Fruit fly (Drosophila melanogaster) whole organism, embryonic: ENCODE data around the gene PIP4K.

ENCODE experiments used
- ATbp ChIP-seq: fragments of 200-800 bp; sonication (Bioruptor generic); optimal IDR thresholded peaks from 2 replicates; lab custom pipeline; 2017; ENCODE audit warnings: missing biosample characterization, mild to moderate bottlenecking, missing genetic modification characterization, missing genetic modification reagents
- Antp ChIP-seq: fragments of 200-800 bp; sonication (Bioruptor generic); optimal IDR thresholded peaks from 3 replicates; lab custom pipeline; 2016; ENCODE audit warnings: missing biosample characterization, missing genetic modification characterization
- CG10209 ChIP-seq: fragments of 200-800 bp; sonication (Bioruptor generic); optimal IDR thresholded peaks from 3 replicates; lab custom pipeline; 2017; ENCODE audit warnings: missing biosample characterization, mild to moderate bottlenecking, missing genetic modification characterization, missing genetic modification reagents
- CG1024 ChIP-seq: fragments of 200-800 bp; sonication (Bioruptor generic); IDR thresholded peaks from 2 replicates; pipeline ENCODE4 v1.3.6; 2022; ENCODE audit warnings: missing biosample characterization, missing genetic modification characterization
- CG11093 ChIP-seq: fragments of 200-800 bp; sonication (Bioruptor generic); IDR thresholded peaks from 3 replicates; pipeline ENCODE4 v1.3.6; 2022; ENCODE audit warnings: missing biosample characterization, missing genetic modification characterization
- CG13123 ChIP-seq: fragments of 200-800 bp; sonication (Bioruptor generic); optimal IDR thresholded peaks from 2 replicates; lab custom pipeline; 2016; ENCODE audit warnings: missing biosample characterization, missing genetic modification characterization
- CG13424 ChIP-seq: fragments of 200-800 bp; sonication (Bioruptor generic); optimal IDR thresholded peaks from 2 replicates; lab custom pipeline; 2019; ENCODE audit warnings: missing biosample characterization, mild to moderate bottlenecking, missing genetic modification characterization, moderate library complexity
- CG14710 ChIP-seq: fragments of 200-800 bp; sonication (Bioruptor generic); optimal IDR thresholded peaks from 3 replicates; lab custom pipeline; 2019; ENCODE audit warnings: missing biosample characterization, mild to moderate bottlenecking, missing genetic modification characterization, moderate library complexity
- CG14860 ChIP-seq: fragments of 200-800 bp; sonication (Bioruptor generic); IDR thresholded peaks from 3 replicates; pipeline ENCODE4 v1.3.6; 2022; ENCODE audit warnings: missing biosample characterization, missing genetic modification characterization; ENCODE audit not compliant: partially characterized antibody
- CG17612 ChIP-seq: fragments of 200-800 bp; sonication (Bioruptor generic); IDR thresholded peaks from 2 replicates; pipeline ENCODE4 v1.3.6; 2022; ENCODE audit warnings: missing biosample characterization, missing genetic modification characterization
- CG17802 ChIP-seq: fragments of 200-800 bp; sonication (Bioruptor generic); optimal IDR thresholded peaks from 2 replicates; lab custom pipeline; 2018; ENCODE audit warnings: missing biosample characterization, mild to moderate bottlenecking, missing genetic modification characterization, moderate library complexity
- CG17912 ChIP-seq: fragments of 200-800 bp; sonication (Bioruptor generic); optimal IDR thresholded peaks from 2 replicates; lab custom pipeline; 2018; ENCODE audit warnings: missing biosample characterization, mild to moderate bottlenecking, missing genetic modification characterization
- CG18011 ChIP-seq: fragments of 200-800 bp; sonication (Bioruptor generic); optimal IDR thresholded peaks from 2 replicates; lab custom pipeline; 2017; ENCODE audit warnings: missing biosample characterization, missing genetic modification characterization, mild to moderate bottlenecking, moderate library complexity, missing genotype
- CG2199 ChIP-seq: fragments of 200-800 bp; sonication (Bioruptor generic); IDR thresholded peaks from 3 replicates; pipeline ENCODE4 v1.3.6; 2022; ENCODE audit warnings: missing biosample characterization, missing genetic modification characterization
- CG32767 ChIP-seq: fragments of 200-800 bp; sonication (Bioruptor generic); IDR thresholded peaks from 2 replicates; pipeline ENCODE4 v1.3.6; 2022; ENCODE audit warnings: missing biosample characterization, missing genetic modification characterization
- CG3281 ChIP-seq: fragments of 200-800 bp; sonication (Bioruptor generic); optimal IDR thresholded peaks from 3 replicates; lab custom pipeline; 2017; ENCODE audit warnings: missing biosample characterization, mild to moderate bottlenecking, missing genetic modification characterization
- CG3407 ChIP-seq: fragments of 200-800 bp; sonication (Bioruptor generic); optimal IDR thresholded peaks from 2 replicates; lab custom pipeline; 2018; ENCODE audit warnings: missing biosample characterization, mild to moderate bottlenecking, missing genetic modification characterization
- CG34422 ChIP-seq: fragments of 200-800 bp; sonication (Bioruptor generic); IDR thresholded peaks from 3 replicates; pipeline ENCODE4 v1.3.6; 2022; ENCODE audit warnings: missing biosample characterization, missing genetic modification characterization
- CG5180 ChIP-seq: fragments of 200-800 bp; sonication (Bioruptor generic); optimal IDR thresholded peaks from 3 replicates; lab custom pipeline; 2017; ENCODE audit warnings: missing biosample characterization, missing genetic modification characterization, mild to moderate bottlenecking, moderate library complexity, missing genetic modification reagents
- CG6254 ChIP-seq: fragments of 200-800 bp; sonication (Bioruptor generic); optimal IDR thresholded peaks from 3 replicates; lab custom pipeline; 2017; ENCODE audit warnings: mild to moderate bottlenecking, missing biosample characterization, missing genetic modification reagents, missing genetic modification characterization
- CG6765 ChIP-seq: fragments of 200-800 bp; sonication (Bioruptor generic); optimal IDR thresholded peaks from 3 replicates; lab custom pipeline; 2017; ENCODE audit warnings: missing biosample characterization, mild to moderate bottlenecking, missing genetic modification characterization
- CG7372 ChIP-seq: fragments of 200-800 bp; sonication (Bioruptor generic); IDR thresholded peaks from 2 replicates; pipeline ENCODE4 v1.3.6; 2022; ENCODE audit warnings: missing biosample characterization, missing genetic modification characterization
- CG7963 ChIP-seq: fragments of 200-800 bp; sonication (Bioruptor generic); IDR thresholded peaks from 3 replicates; pipeline ENCODE4 v1.3.6; 2022; ENCODE audit warnings: missing biosample characterization, missing genetic modification characterization; ENCODE audit not compliant: partially characterized antibody
- CG8478 ChIP-seq: fragments of >200 bp; optimal IDR thresholded peaks from 2 replicates; lab custom pipeline; 2018
- CG9727 ChIP-seq: fragments of 200-800 bp; sonication (Bioruptor generic); optimal IDR thresholded peaks from 3 replicates; lab custom pipeline; 2017; ENCODE audit warnings: missing biosample characterization, mild to moderate bottlenecking, missing genetic modification characterization
- Chrac-16 ChIP-seq: fragments of 200-800 bp; sonication (Bioruptor generic); optimal IDR thresholded peaks from 3 replicates; lab custom pipeline; 2016; ENCODE audit warnings: missing biosample characterization, missing genetic modification characterization
- CkIIα-i1 ChIP-seq: fragments of 200-800 bp; sonication (Bioruptor generic); IDR thresholded peaks from 2 replicates; pipeline ENCODE4 v1.3.6; 2022; ENCODE audit warnings: missing biosample characterization, missing genetic modification characterization
- CoRest ChIP-seq: fragments of 200-800 bp; sonication (Bioruptor generic); optimal IDR thresholded peaks from 3 replicates; lab custom pipeline; 2018; ENCODE audit warnings: missing biosample characterization, mild to moderate bottlenecking, missing genetic modification characterization, moderate library complexity
- Dbx ChIP-seq: fragments of 200-800 bp; sonication (Bioruptor generic); IDR thresholded peaks from 3 replicates; pipeline ENCODE4 v1.3.6; 2022; ENCODE audit warnings: missing biosample characterization, missing genetic modification characterization
- Hr3 ChIP-seq: fragments of 200-800 bp; sonication (Bioruptor generic); optimal IDR thresholded peaks from 3 replicates; lab custom pipeline; 2016; ENCODE audit warnings: missing biosample characterization, missing genetic modification characterization
- Hr51 ChIP-seq, 2 experiments: fragments of 200-800 bp; sonication (Bioruptor generic); optimal IDR thresholded peaks; 2 replicates in 1 of 2; 3 replicates in 1 of 2; lab custom pipeline; 2016 to 2018; ENCODE audit warnings: missing biosample characterization in 2 of 2, missing genetic modification characterization in 2 of 2, mild to moderate bottlenecking in 1 of 2, moderate library complexity in 1 of 2
- Jarid2 ChIP-seq: fragments of 200-800 bp; sonication (Bioruptor generic); optimal IDR thresholded peaks from 3 replicates; lab custom pipeline; 2017; ENCODE audit warnings: mild to moderate bottlenecking, missing biosample characterization, missing genetic modification reagents, missing genetic modification characterization
- NC2α ChIP-seq: fragments of 200-800 bp; sonication (Bioruptor generic); optimal IDR thresholded peaks from 2 replicates; lab custom pipeline; 2016; ENCODE audit warnings: missing biosample characterization, missing genetic modification characterization
- NFAT ChIP-seq: fragments of 200-800 bp; sonication (Bioruptor generic); IDR thresholded peaks from 2 replicates; pipeline ENCODE4 v1.3.6; 2022; ENCODE audit warnings: missing biosample characterization, missing genetic modification characterization
- NK7.1 ChIP-seq: fragments of 200-800 bp; sonication (Bioruptor generic); optimal IDR thresholded peaks from 3 replicates; lab custom pipeline; 2016; ENCODE audit warnings: missing biosample characterization, missing genetic modification characterization
- Ravus ChIP-seq: fragments of 200-800 bp; sonication (Bioruptor generic); IDR thresholded peaks from 2 replicates; pipeline ENCODE4 v1.3.6; 2022; ENCODE audit warnings: missing biosample characterization, missing genetic modification characterization
- Side ChIP-seq: fragments of 200-800 bp; sonication (Bioruptor generic); optimal IDR thresholded peaks from 2 replicates; lab custom pipeline; 2016; ENCODE audit warnings: missing biosample characterization, missing genetic modification characterization
- Six4 ChIP-seq: fragments of 200-800 bp; sonication (Bioruptor generic); optimal IDR thresholded peaks from 2 replicates; lab custom pipeline; 2016; ENCODE audit warnings: missing biosample characterization, missing genetic modification characterization
- Sry-δ ChIP-seq: fragments of 200-800 bp; sonication (Bioruptor generic); optimal IDR thresholded peaks from 2 replicates; lab custom pipeline; 2016; ENCODE audit warnings: missing biosample characterization, missing genetic modification characterization
- Stat92E ChIP-seq, 3 experiments: fragments of >200 bp in 2 of 3; fragments of 200-800 bp in 1 of 3; sonication (Bioruptor generic) in 1 of 3; optimal IDR thresholded peaks; 2 replicates each; lab custom pipeline; 2017 to 2019; ENCODE audit warnings: missing biosample characterization in 3 of 3, missing genetic modification characterization in 3 of 3, mild to moderate bottlenecking in 1 of 3, moderate library complexity in 1 of 3
- dmrt11E ChIP-seq: fragments of 200-800 bp; sonication (Bioruptor generic); optimal IDR thresholded peaks from 3 replicates; lab custom pipeline; 2018; ENCODE audit warnings: missing biosample characterization, mild to moderate bottlenecking, missing genetic modification characterization, moderate library complexity
- fu2 ChIP-seq: fragments of 200-800 bp; sonication (Bioruptor generic); optimal IDR thresholded peaks from 2 replicates; lab custom pipeline; 2016; ENCODE audit warnings: missing biosample characterization, missing genetic modification characterization
- grn ChIP-seq: fragments of 200-800 bp; sonication (Bioruptor generic); optimal IDR thresholded peaks from 3 replicates; lab custom pipeline; 2017; ENCODE audit warnings: missing biosample characterization, missing genetic modification characterization
- insv ChIP-seq, 2 experiments: fragments of 200-800 bp; sonication (Bioruptor generic); optimal IDR thresholded peaks; 3 replicates each; lab custom pipeline; 2016 to 2018; ENCODE audit warnings: missing biosample characterization in 2 of 2, missing genetic modification characterization in 2 of 2
- lola ChIP-seq, 3 experiments: fragments of >200 bp in 2 of 3; fragments of 200-800 bp in 1 of 3; sonication (Bioruptor generic) in 1 of 3; optimal IDR thresholded peaks; 2 replicates each; lab custom pipeline; 2017 to 2019; ENCODE audit warnings: missing biosample characterization in 3 of 3, missing genetic modification characterization in 3 of 3, mild to moderate bottlenecking in 1 of 3, moderate library complexity in 1 of 3
- nom ChIP-seq: fragments of 200-800 bp; sonication (Bioruptor generic); optimal IDR thresholded peaks from 2 replicates; lab custom pipeline; 2017; ENCODE audit warnings: missing biosample characterization, missing genetic modification characterization, mild to moderate bottlenecking, moderate library complexity, missing genetic modification reagents
- pfk ChIP-seq: fragments of 200-800 bp; sonication (Bioruptor generic); optimal IDR thresholded peaks from 2 replicates; lab custom pipeline; 2018; ENCODE audit warnings: missing biosample characterization, mild to moderate bottlenecking, missing genetic modification characterization, moderate library complexity
- twi ChIP-seq: fragments of 200-800 bp; optimal IDR thresholded peaks from 2 replicates; lab custom pipeline; 2019; ENCODE audit warnings: missing biosample characterization, mild to moderate bottlenecking, missing genetic modification characterization, moderate library complexity
- unc-4 ChIP-seq: fragments of 200-800 bp; sonication (Bioruptor generic); IDR thresholded peaks from 2 replicates; pipeline ENCODE4 v1.3.6; 2022; ENCODE audit warnings: missing biosample characterization, missing genetic modification characterization; ENCODE audit not compliant: partially characterized antibody
- wek ChIP-seq: fragments of 200-800 bp; sonication (Bioruptor generic); optimal IDR thresholded peaks from 3 replicates; lab custom pipeline; 2018; ENCODE audit warnings: missing biosample characterization, mild to moderate bottlenecking, missing genetic modification characterization, moderate library complexity

The PIP4K gene

DNA sequence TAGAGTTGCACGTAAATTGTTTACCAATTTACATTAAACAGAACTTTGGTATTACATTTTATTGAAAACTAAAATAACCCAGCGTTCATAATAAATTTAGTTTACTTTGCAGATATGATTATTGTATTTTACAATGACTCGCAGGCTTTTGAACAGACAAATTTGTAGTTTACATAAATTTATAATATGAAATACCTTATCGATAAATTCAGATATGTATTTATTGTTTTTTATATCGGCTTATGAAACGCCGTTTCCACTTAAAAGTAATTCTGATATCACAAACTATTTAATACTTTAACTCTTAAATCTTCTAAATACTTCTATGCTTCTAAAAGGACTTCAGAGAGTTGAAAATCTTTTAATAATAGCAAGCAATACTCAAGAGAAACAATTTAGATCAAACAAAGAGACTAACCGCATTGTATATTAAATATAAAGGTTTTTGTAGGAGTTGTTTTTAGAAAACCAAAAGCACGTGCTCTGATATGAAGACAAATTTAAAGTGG lies at the start of gene PIP4K:
Gene PIP4K, minus strand, starts transcription at position 196 of the 509 bp plus-strand sequence.
- TF ChIP-seq CG17912 (GFP tag; lab: Kevin White, UChicago) = no peak
- TF ChIP-seq CG6254 (GFP tag; lab: Kevin White, UChicago) = no peak
- no peak for TF ChIP-seq Antp (GFP tag; lab: Kevin White, UChicago)
- no peak for TF ChIP-seq grn (GFP tag; lab: Kevin White, UChicago)
- no peak for TF ChIP-seq CG2199 (GFP tag; lab: Robert Waterston, UW)
- TF ChIP-seq fu2 (GFP tag; lab: Kevin White, UChicago) = no peak
- peak; percentile 31 for TF ChIP-seq dmrt11E (tag; lab: Kevin White, UChicago)
- TF ChIP-seq CG3281 (GFP tag; lab: Kevin White, UChicago) = no peak
- TF ChIP-seq CG13424 (tag; lab: Kevin White, UChicago) = no peak
- TF ChIP-seq CG32767 (GFP tag; lab: Robert Waterston, UW) = no peak
- no peak for TF ChIP-seq CG34422 (GFP tag; lab: Robert Waterston, UW)
- TF ChIP-seq NK7.1 = no peak
- TF ChIP-seq CG14860 (GFP tag; lab: Robert Waterston, UW) = no peak
- peak; percentile 2 for TF ChIP-seq nom
- no peak for TF ChIP-seq CG17612
- TF ChIP-seq Dbx (GFP tag; lab: Robert Waterston, UW) = no peak
- TF ChIP-seq Ravus (GFP tag; lab: Robert Waterston, UW) = no peak
- TF ChIP-seq CG1024 (GFP tag; lab: Robert Waterston, UW) = peak; percentile 97
- TF ChIP-seq CG7372 (GFP tag; lab: Robert Waterston, UW) = no peak
- TF ChIP-seq Hr3 = no peak
- no peak for TF ChIP-seq Chrac-16
- no peak for TF ChIP-seq Side (GFP tag; lab: Kevin White, UChicago)
- TF ChIP-seq CG9727 (GFP tag; lab: Kevin White, UChicago) = no peak
- no peak for TF ChIP-seq NC2α
- TF ChIP-seq insv (GFP tag; optimal IDR thresholded peaks at IDR 0.05; lab: Kevin White, UChicago) = no peak
- TF ChIP-seq lola (GFP tag; optimal IDR thresholded peaks at IDR 0.05; lab: Kevin White, UChicago) = peak in 1 of 3 experiments; percentile 73
- TF ChIP-seq CoRest (tag; lab: Kevin White, UChicago) = no peak
- TF ChIP-seq CG18011 (GFP tag; lab: Kevin White, UChicago) = no peak
- TF ChIP-seq CG3407 (GFP tag; lab: Kevin White, UChicago) = no peak
- no peak for TF ChIP-seq Sry-δ (GFP tag; lab: Kevin White, UChicago)
- TF ChIP-seq NFAT (GFP tag; lab: Robert Waterston, UW) = no peak
- TF ChIP-seq CG6765 (GFP tag; lab: Kevin White, UChicago) = no peak
- no peak for TF ChIP-seq unc-4 (GFP tag; lab: Robert Waterston, UW)
- TF ChIP-seq Stat92E (GFP tag; optimal IDR thresholded peaks at IDR 0.05; lab: Kevin White, UChicago) = peak in 1 of 3 experiments; percentile 78
- TF ChIP-seq Hr51 (GFP tag; optimal IDR thresholded peaks at IDR 0.05; lab: Kevin White, UChicago) = no peak
- TF ChIP-seq pfk = peak; percentile 53
- no peak for TF ChIP-seq CG14710 (tag; lab: Kevin White, UChicago)
- peak; percentile 94 for TF ChIP-seq CG17802 (tag; lab: Kevin White, UChicago)
- no peak for TF ChIP-seq wek (GFP tag; lab: Kevin White, UChicago)
- TF ChIP-seq CG7963 = no peak
- TF ChIP-seq twi (tag; lab: Kevin White, UChicago) = no peak
- TF ChIP-seq CG10209 (GFP tag; lab: Kevin White, UChicago) = no peak
- no peak for TF ChIP-seq CG5180
- TF ChIP-seq CG11093 = no peak
- no peak for TF ChIP-seq CG8478 (lab: Kevin White, UChicago)
- no peak for TF ChIP-seq ATbp
- no peak for TF ChIP-seq CkIIα-i1 (GFP tag; lab: Robert Waterston, UW)
- TF ChIP-seq CG13123 (GFP tag; lab: Kevin White, UChicago) = no peak
- no peak for TF ChIP-seq Jarid2
- TF ChIP-seq Six4 (GFP tag; lab: Kevin White, UChicago) = no peak
